Fruit fly (Drosophila melanogaster) whole organism, wandering third instar larva: ENCODE results near the gene Hsp68.

Experiments used
- Abd-B ChIP-seq: fragments of >200 bp; optimal IDR thresholded peaks from 2 replicates; lab custom pipeline; 2017; ENCODE audit warnings: missing biosample characterization, missing genetic modification characterization
- CG32264 ChIP-seq: fragments of 200-800 bp; sonication (Bioruptor generic); optimal IDR thresholded peaks from 2 replicates; lab custom pipeline; 2016; ENCODE audit warnings: missing biosample characterization, missing genetic modification characterization
- GATAd ChIP-seq: sonication (Bioruptor generic); optimal IDR thresholded peaks from 2 replicates; lab custom pipeline; 2016; ENCODE audit warnings: missing biosample characterization, missing genetic modification characterization
- HLH106 ChIP-seq: fragments of 200-800 bp; optimal IDR thresholded peaks from 3 replicates; lab custom pipeline; 2019; ENCODE audit warnings: missing biosample characterization, mild to moderate bottlenecking, missing genetic modification characterization, moderate library complexity
- Hnf4 ChIP-seq: fragments of 200-800 bp; sonication (Bioruptor generic); optimal IDR thresholded peaks from 2 replicates; lab custom pipeline; 2016; ENCODE audit warnings: missing biosample characterization, mild to moderate bottlenecking, missing genetic modification characterization
- Myc ChIP-seq: fragments of >200 bp; optimal IDR thresholded peaks from 2 replicates; lab custom pipeline; 2017
- br ChIP-seq: fragments of 200-800 bp; sonication (Bioruptor generic); optimal IDR thresholded peaks from 2 replicates; lab custom pipeline; 2016; ENCODE audit warnings: missing biosample characterization, missing genetic modification characterization
- brk ChIP-seq: fragments of 200-800 bp; sonication (Bioruptor generic); optimal IDR thresholded peaks from 2 replicates; lab custom pipeline; 2016; ENCODE audit warnings: missing biosample characterization, mild to moderate bottlenecking, missing genetic modification characterization
- fru ChIP-seq: fragments of 200-800 bp; sonication (Bioruptor generic); optimal IDR thresholded peaks from 3 replicates; lab custom pipeline; 2016; ENCODE audit warnings: missing biosample characterization, mild to moderate bottlenecking, missing genetic modification characterization
- h ChIP-seq: fragments of 200-800 bp; sonication (Bioruptor generic); optimal IDR thresholded peaks from 3 replicates; lab custom pipeline; 2016; ENCODE audit warnings: missing biosample characterization, mild to moderate bottlenecking, missing genetic modification characterization
- pan ChIP-seq: fragments of >200 bp; optimal IDR thresholded peaks from 2 replicates; lab custom pipeline; 2017
- sage ChIP-seq: fragments of 200-800 bp; sonication (Bioruptor generic); optimal IDR thresholded peaks from 2 replicates; lab custom pipeline; 2016; ENCODE audit warnings: missing biosample characterization, mild to moderate bottlenecking, missing genetic modification characterization
- usp ChIP-seq: fragments of >200 bp; optimal IDR thresholded peaks from 2 replicates; lab custom pipeline; 2017; ENCODE audit warnings: missing biosample characterization, missing genetic modification characterization

- no peak for TF ChIP-seq br (GFP tag; lab: Kevin White, UChicago)
- no peak for TF ChIP-seq brk
- no peak for TF ChIP-seq HLH106 (tag; lab: Kevin White, UChicago)
- no peak for TF ChIP-seq pan (lab: Kevin White, UChicago)
- no peak for TF ChIP-seq fru (GFP tag; lab: Kevin White, UChicago)
- TF ChIP-seq usp (GFP tag; lab: Kevin White, UChicago), result no peak
- no peak for TF ChIP-seq Myc (lab: Kevin White, UChicago)
- no peak for TF ChIP-seq CG32264 (GFP tag; lab: Kevin White, UChicago)
- no peak for TF ChIP-seq Hnf4
- no peak for TF ChIP-seq GATAd (GFP tag; lab: Kevin White, UChicago)
- no peak for TF ChIP-seq h (GFP tag; lab: Kevin White, UChicago)
- no peak for TF ChIP-seq sage (GFP tag; lab: Kevin White, UChicago)
- no peak for TF ChIP-seq Abd-B
These were observed 34.5 kb upstream of the Hsp68 start for dm6 chr3R:24091653-24092052.
